Worm (Caenorhabditis elegans): Measurements from ENCODE around the gene clec-241.

DNA sequence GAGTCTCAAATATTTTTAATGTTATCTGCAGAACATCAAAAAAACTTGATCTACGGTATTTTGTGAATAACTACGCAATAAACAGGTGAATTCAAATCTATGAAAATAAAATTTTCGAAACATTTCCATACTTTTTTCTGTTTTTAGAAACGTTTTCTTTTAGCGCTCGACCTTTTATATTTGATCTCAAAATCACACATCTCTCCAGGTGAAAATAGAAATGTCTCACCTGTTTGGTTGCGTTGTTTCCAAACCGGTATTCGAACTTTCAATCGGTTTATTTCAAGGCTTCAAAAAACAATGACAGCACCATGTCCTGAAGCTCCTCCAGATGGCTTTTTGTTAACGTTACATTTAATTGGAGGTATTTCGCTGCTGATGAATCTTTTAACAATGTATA is 12.0 kb downstream of the clec-241 start, which contains the start of gene sri-9:
- TF ChIP-seq nhr-28 (tag; optimal IDR thresholded peaks at IDR 0.05) (no peak), nhr-23 (tag; optimal IDR thresholded peaks at IDR 0.05) (no peak), ama-1 (optimal IDR thresholded peaks at IDR 0.05) (no peak)
